Worm (Caenorhabditis elegans) whole organism, L1 larva: ENCODE results near the gene R05G6.5.

ENCODE experiments used
- ets-5 ChIP-seq: fragments of 200-800 bp; sonication (Bioruptor generic); IDR thresholded peaks from 2 replicates; pipeline ENCODE4 v1.3.6; 2022; ENCODE audit warnings: missing genetic modification characterization, missing compliant biosample characterization
- fkh-4 ChIP-seq: sonication (generic microtip); optimal IDR thresholded peaks from 2 replicates; lab custom pipeline; 2016; ENCODE audit warnings: missing compliant biosample characterization, missing genetic modification characterization, borderline replicate concordance
- hlh-17 ChIP-seq: fragments of 200-800 bp; sonication (Bioruptor generic); optimal IDR thresholded peaks from 2 replicates; lab custom pipeline; 2018; ENCODE audit warnings: missing genetic modification characterization, mild to moderate bottlenecking, missing compliant biosample characterization, moderate library complexity, borderline replicate concordance
- mdl-1 ChIP-seq, 2 experiments: fragments of 150-350 bp; optimal IDR thresholded peaks; 2 replicates each; lab custom pipeline; 2014 to 2017; ENCODE audit warnings: missing biosample characterization in 2 of 2, missing genetic modification characterization in 2 of 2, inconsistent platforms in 1 of 2
- nhr-11 ChIP-seq: fragments of 150-350 bp; optimal IDR thresholded peaks from 2 replicates; lab custom pipeline; 2014; ENCODE audit warnings: missing biosample characterization, missing genetic modification characterization
- nhr-19 ChIP-seq: fragments of 200-800 bp; sonication (Bioruptor generic); conservative IDR thresholded peaks from 2 replicates; pipeline ENCODE4 v1.3.6; 2022; ENCODE audit warnings: missing genetic modification characterization, missing compliant biosample characterization
- nhr-237 ChIP-seq: fragments of 150-350 bp; optimal IDR thresholded peaks from 2 replicates; lab custom pipeline; 2014; ENCODE audit warnings: missing biosample characterization, missing genetic modification characterization
- sptf-1 ChIP-seq: fragments of 150-350 bp; optimal IDR thresholded peaks from 2 replicates; lab custom pipeline; 2014; ENCODE audit warnings: missing biosample characterization, missing genetic modification characterization
- tbx-2 ChIP-seq: sonication (generic microtip); optimal IDR thresholded peaks from 2 replicates; lab custom pipeline; 2016; ENCODE audit warnings: missing genetic modification characterization, missing compliant biosample characterization

- TF ChIP-seq nhr-19 (peak; percentile 67), hlh-17 (GFP tag; lab: Kevin White, UChicago) (no peak), nhr-11 (tag; lab: Kevin White, UChicago) (no peak), tbx-2 (tag; lab: Kevin White, UChicago) (no peak), ets-5 (GFP tag; lab: Robert Waterston, UW) (no peak), fkh-4 (tag; lab: Kevin White, UChicago) (no peak), mdl-1 (tag; optimal IDR thresholded peaks at IDR 0.05; lab: Kevin White, UChicago) (peak in 1 of 2 experiments; percentile 86), nhr-237 (tag; lab: Kevin White, UChicago) (no peak), sptf-1 (tag; lab: Kevin White, UChicago) (no peak)
These were observed 862 bp upstream of the R05G6.5 start for ce11 chrIV:7507305-7507704.
